Fruit fly (Drosophila melanogaster): ENCODE data around the gene CG42554.

CG42554 gene

dm6 chr3L:822619-823018 is 12.9 kb upstream of the CG42554 start (continued):
- TF ChIP-seq Smox (GFP tag; optimal IDR thresholded peaks at IDR 0.05) (peak; percentile 80), dsx (GFP tag; optimal IDR thresholded peaks at IDR 0.05; ENCODE audit: poor library complexity, severe bottlenecking) (no peak), cyc (GFP tag; optimal IDR thresholded peaks at IDR 0.05) (peak; percentile 80), net (GFP tag; optimal IDR thresholded peaks at IDR 0.05) (peak; percentile 50), ss (GFP tag; optimal IDR thresholded peaks at IDR 0.05) (peak; percentile 11 to 56), CG3032 (tag; optimal IDR thresholded peaks at IDR 0.05) (peak; percentile 75), pdm3 (GFP tag; optimal IDR thresholded peaks at IDR 0.05) (peak; percentile 75), Hr4 (GFP tag; optimal IDR thresholded peaks at IDR 0.05) (peak; percentile 34), CG4318 (GFP tag; optimal IDR thresholded peaks at IDR 0.05) (no peak), OdsH (GFP tag; optimal IDR thresholded peaks at IDR 0.05) (peak; percentile 79), CG8119 (GFP tag; IDR thresholded peaks at IDR 0.05) (peak; percentile 52; the same call in 1 of the 3 replicates), CG6854 (GFP tag; optimal IDR thresholded peaks at IDR 0.05) (peak; percentile 50), Sox102F (GFP tag; optimal IDR thresholded peaks at IDR 0.05) (peak; percentile 86), CG6163 (GFP tag; IDR thresholded peaks at IDR 0.05) (peak; percentile 85), CG6276 (GFP tag; optimal IDR thresholded peaks at IDR 0.05) (no peak), Gug (GFP tag; IDR thresholded peaks at IDR 0.05) (peak; percentile 47; the same call in 1 of the 2 replicates), CG16779 (tag; optimal IDR thresholded peaks at IDR 0.05) (no peak)

- TF ChIP-seq Eip78C (GFP tag) (peak; percentile 14), svp (GFP tag) (peak; percentile 35), CG3919 (GFP tag; optimal IDR thresholded peaks at IDR 0.05) (peak; percentile 15), Gug (GFP tag; IDR thresholded peaks at IDR 0.05) (no peak), CG6163 (GFP tag; IDR thresholded peaks at IDR 0.05) (0 out of 3 replicates have a peak, but pooled peaks have one; percentile 3), Eip75B (GFP tag; optimal IDR thresholded peaks at IDR 0.05) (no peak)
Measured at dm6 chr3L:823597-823996, 11.9 kb upstream of the CG42554 start.

dm6 chr3L:824444-824843 is 11.0 kb upstream of the CG42554 start:
- TF ChIP-seq Hr38 (GFP tag; optimal IDR thresholded peaks at IDR 0.05) (no peak), Eip93F (GFP tag; optimal IDR thresholded peaks at IDR 0.05) (no peak), salr (GFP tag; optimal IDR thresholded peaks at IDR 0.05) (peak; percentile 31 to 79), cyc (GFP tag; optimal IDR thresholded peaks at IDR 0.05) (peak; percentile 39), CG16779 (tag; optimal IDR thresholded peaks at IDR 0.05) (no peak), fd85E (GFP tag; optimal IDR thresholded peaks at IDR 0.05) (no peak), CG4318 (GFP tag; optimal IDR thresholded peaks at IDR 0.05) (peak; percentile 77), CG7368 (GFP tag; optimal IDR thresholded peaks at IDR 0.05) (peak; percentile 16), fkh (GFP tag; optimal IDR thresholded peaks at IDR 0.05) (no peak), acj6 (GFP tag; optimal IDR thresholded peaks at IDR 0.05) (peak; percentile 74), Met (GFP tag; optimal IDR thresholded peaks at IDR 0.05) (peak; percentile 81), Eip75B (GFP tag; optimal IDR thresholded peaks at IDR 0.05) (peak; percentile 50), Smox (GFP tag; optimal IDR thresholded peaks at IDR 0.05) (no peak), OdsH (GFP tag; optimal IDR thresholded peaks at IDR 0.05) (peak; percentile 82), Sox15 (GFP tag; optimal IDR thresholded peaks at IDR 0.05) (peak; percentile 29), topi (GFP tag; optimal IDR thresholded peaks at IDR 0.05) (peak; percentile 69), Lpt (GFP tag; optimal IDR thresholded peaks at IDR 0.05) (peak; percentile 71), CG10631 (GFP tag; optimal IDR thresholded peaks at IDR 0.05) (peak; percentile 65), fd59A (GFP tag; optimal IDR thresholded peaks at IDR 0.05) (peak; percentile 43), CG3032 (tag; optimal IDR thresholded peaks at IDR 0.05) (peak; percentile 78), CG32006 (GFP tag; optimal IDR thresholded peaks at IDR 0.05) (peak; percentile 91), ss (GFP tag; optimal IDR thresholded peaks at IDR 0.05) (peak in 1 of 2 experiments; percentile 53), CG11762 (GFP tag; optimal IDR thresholded peaks at IDR 0.05; ENCODE audit: insufficient read depth) (no peak), CG8632 (GFP tag; optimal IDR thresholded peaks at IDR 0.05) (peak; percentile 38), CG3919 (GFP tag; optimal IDR thresholded peaks at IDR 0.05) (peak; percentile 57), dsx (GFP tag; optimal IDR thresholded peaks at IDR 0.05; ENCODE audit: poor library complexity, severe bottlenecking) (peak; percentile 65), CG34406 (GFP tag; optimal IDR thresholded peaks at IDR 0.05) (peak; percentile 60), CG11902 (GFP tag; optimal IDR thresholded peaks at IDR 0.05) (peak; percentile 10), achi (GFP tag; optimal IDR thresholded peaks at IDR 0.05) (peak; percentile 59), Sox14 (GFP tag; optimal IDR thresholded peaks at IDR 0.05) (peak; percentile 79), eg (GFP tag; IDR thresholded peaks at IDR 0.05) (peak; percentile 76), spab (GFP tag; optimal IDR thresholded peaks at IDR 0.05) (peak; percentile 13), vri (GFP tag; optimal IDR thresholded peaks at IDR 0.05) (peak; percentile 55), CG9139 (GFP tag; optimal IDR thresholded peaks at IDR 0.05) (no peak), svp (GFP tag) (peak; percentile 76), Eip78C (GFP tag) (peak; percentile 96), esn (GFP tag; optimal IDR thresholded peaks at IDR 0.05) (peak; percentile 79), Hr4 (GFP tag; optimal IDR thresholded peaks at IDR 0.05) (peak; percentile 93)

Data from whole organism, prepupa.